Worm (Caenorhabditis elegans) whole organism, L4 larva: ENCODE data around the gene srj-33.

Source experiments
- D1046.2 ChIP-seq: fragments of 200-800 bp; sonication (Bioruptor generic); IDR thresholded peaks from 2 replicates; pipeline ENCODE4 v1.3.6; 2022; ENCODE audit warnings: missing genetic modification characterization, missing compliant biosample characterization
- R02D3.7 ChIP-seq: fragments of 150-350 bp; sonication (generic microtip); optimal IDR thresholded peaks from 3 replicates; lab custom pipeline; 2014; ENCODE audit warnings: missing biosample characterization, missing genetic modification characterization
- Y48G9A.11 ChIP-seq: fragments of 200-800 bp; sonication (Bioruptor generic); IDR thresholded peaks from 2 replicates; pipeline ENCODE4 v1.3.6; 2022; ENCODE audit warnings: missing genetic modification reagents, missing genetic modification characterization, missing compliant biosample characterization
- Y75B8A.6 ChIP-seq: fragments of 200-800 bp; sonication (Bioruptor generic); IDR thresholded peaks from 2 replicates; pipeline ENCODE4 v1.3.6; 2022; ENCODE audit warnings: missing genetic modification reagents, missing genetic modification characterization, missing compliant biosample characterization
- ZK546.5 ChIP-seq, 2 experiments: sonication (generic microtip); optimal IDR thresholded peaks; 2 replicates each; lab custom pipeline; 2017; ENCODE audit warnings: missing biosample characterization in 2 of 2, missing genetic modification characterization in 2 of 2
- arid-1 ChIP-seq: fragments of 200-800 bp; sonication (Bioruptor generic); conservative IDR thresholded peaks from 2 replicates; pipeline ENCODE4 v1.3.6; 2022; ENCODE audit warnings: missing genetic modification reagents, missing genetic modification characterization, missing compliant biosample characterization
- ceh-32 ChIP-seq: sonication (generic microtip); optimal IDR thresholded peaks from 2 replicates; lab custom pipeline; 2016; ENCODE audit warnings: mild to moderate bottlenecking, missing genetic modification characterization, missing compliant biosample characterization; ENCODE audit not compliant: poor library complexity
- ceh-44 ChIP-seq: fragments of 200-800 bp; sonication (Bioruptor generic); IDR thresholded peaks from 2 replicates; pipeline ENCODE4 v1.3.6; 2022; ENCODE audit warnings: missing genetic modification reagents, missing genetic modification characterization, missing compliant biosample characterization
- ceh-62 ChIP-seq: sonication (generic microtip); optimal IDR thresholded peaks from 2 replicates; lab custom pipeline; 2017; ENCODE audit warnings: missing biosample characterization, missing genetic modification characterization
- daf-12 ChIP-seq: fragments of 150-350 bp; optimal IDR thresholded peaks from 2 replicates; lab custom pipeline; 2014; ENCODE audit warnings: missing biosample characterization, missing genetic modification reagents, missing genetic modification characterization
- daf-19 ChIP-seq: fragments of 200-800 bp; sonication (Bioruptor generic); conservative IDR thresholded peaks from 2 replicates; pipeline ENCODE4 v1.3.6; 2022; ENCODE audit warnings: missing genetic modification characterization, missing compliant biosample characterization
- egl-27 ChIP-seq: sonication (generic microtip); optimal IDR thresholded peaks from 3 replicates; lab custom pipeline; 2017; ENCODE audit warnings: missing biosample characterization, missing genetic modification reagents, missing genetic modification characterization
- egl-43 ChIP-seq: fragments of 200-800 bp; sonication (Bioruptor generic); IDR thresholded peaks from 2 replicates; pipeline ENCODE4 v1.3.6; 2022; ENCODE audit warnings: missing genetic modification reagents, missing genetic modification characterization, missing compliant biosample characterization
- gei-8 ChIP-seq: fragments of 200-800 bp; sonication (Bioruptor generic); optimal IDR thresholded peaks from 2 replicates; lab custom pipeline; 2018; ENCODE audit warnings: mild to moderate bottlenecking, missing genetic modification characterization, missing compliant biosample characterization
- hif-1 ChIP-seq, 2 experiments: sonication (generic microtip); optimal IDR thresholded peaks; 2 replicates each; lab custom pipeline; 2016 to 2017; ENCODE audit warnings: missing compliant biosample characterization in 2 of 2, missing genetic modification characterization in 2 of 2, missing genetic modification reagents in 2 of 2, missing genotype in 2 of 2, mild to moderate bottlenecking in 1 of 2
- hmg-1.1 ChIP-seq: fragments of 200-800 bp; sonication (Bioruptor generic); IDR thresholded peaks from 2 replicates; pipeline ENCODE4 v1.3.6; 2022; ENCODE audit warnings: missing genetic modification reagents, missing genetic modification characterization, missing compliant biosample characterization
- lin-38 ChIP-seq: fragments of 200-800 bp; sonication (Bioruptor generic); IDR thresholded peaks from 2 replicates; pipeline ENCODE4 v1.3.6; 2022; ENCODE audit warnings: missing genetic modification reagents, missing genetic modification characterization, missing compliant biosample characterization
- lin-39 ChIP-seq: fragments of 150-350 bp; optimal IDR thresholded peaks from 2 replicates; lab custom pipeline; 2014; ENCODE audit warnings: missing biosample characterization, missing genetic modification reagents, missing genetic modification characterization
- mdl-1 ChIP-seq, 2 experiments: fragments of 150-350 bp in 1 of 2; sonication (generic microtip) in 1 of 2; optimal IDR thresholded peaks; 2 replicates each; lab custom pipeline; 2014 to 2017; ENCODE audit warnings: missing biosample characterization in 2 of 2, missing genetic modification characterization in 2 of 2
- mep-1 ChIP-seq: fragments of 150-350 bp; sonication (generic microtip); optimal IDR thresholded peaks from 3 replicates; lab custom pipeline; 2014; ENCODE audit warnings: missing biosample characterization, missing genetic modification characterization
- mxl-2 ChIP-seq: fragments of 200-800 bp; sonication (Bioruptor generic); conservative IDR thresholded peaks from 2 replicates; pipeline ENCODE4 v1.3.6; 2022; ENCODE audit warnings: missing genetic modification reagents, missing genetic modification characterization, missing compliant biosample characterization
- nhr-10 ChIP-seq: fragments of 150-350 bp; optimal IDR thresholded peaks from 2 replicates; lab custom pipeline; 2014; ENCODE audit warnings: missing biosample characterization, missing genetic modification characterization
- nhr-102 ChIP-seq: sonication (generic microtip); optimal IDR thresholded peaks from 2 replicates; lab custom pipeline; 2016; ENCODE audit warnings: mild to moderate bottlenecking, missing genetic modification characterization, moderate library complexity, missing compliant biosample characterization
- nhr-237 ChIP-seq: sonication (generic microtip); optimal IDR thresholded peaks from 2 replicates; lab custom pipeline; 2017; ENCODE audit warnings: missing biosample characterization, missing genetic modification characterization
- nhr-41 ChIP-seq: fragments of 200-800 bp; sonication (Bioruptor generic); IDR thresholded peaks from 2 replicates; pipeline ENCODE4 v1.3.6; 2022; ENCODE audit warnings: missing genetic modification reagents, missing genetic modification characterization, missing compliant biosample characterization
- nhr-42 ChIP-seq: fragments of 200-800 bp; sonication (Bioruptor generic); IDR thresholded peaks from 2 replicates; pipeline ENCODE4 v1.3.6; 2022; ENCODE audit warnings: missing genetic modification characterization, missing compliant biosample characterization
- pha-4 ChIP-seq, 2 experiments: fragments of 150-350 bp in 1 of 2; fragments of 200-800 bp in 1 of 2; sonication (Bioruptor generic) in 1 of 2; IDR thresholded peaks in 1 of 2; optimal IDR thresholded peaks in 1 of 2; 2 replicates each; pipeline versions ENCODE4 v1.3.6 to Lab custom; 2014 to 2022; ENCODE audit warnings: missing genetic modification characterization in 2 of 2, missing genetic modification reagents in 2 of 2, missing biosample characterization in 1 of 2, missing compliant biosample characterization in 1 of 2
- php-3 ChIP-seq: fragments of 200-800 bp; sonication (Bioruptor generic); IDR thresholded peaks from 2 replicates; pipeline ENCODE4 v1.3.6; 2022; ENCODE audit warnings: missing genetic modification reagents, missing genetic modification characterization, missing compliant biosample characterization
- rbr-2 ChIP-seq: sonication (generic microtip); optimal IDR thresholded peaks from 2 replicates; lab custom pipeline; 2016; ENCODE audit warnings: missing genotype, missing genetic modification characterization, missing compliant biosample characterization
- saeg-2 ChIP-seq: fragments of 200-800 bp; sonication (Bioruptor generic); IDR thresholded peaks from 2 replicates; pipeline ENCODE4 v1.3.6; 2022; ENCODE audit warnings: missing genetic modification reagents, missing genetic modification characterization, missing compliant biosample characterization
- sdz-12 ChIP-seq: fragments of 200-800 bp; sonication (Bioruptor generic); optimal IDR thresholded peaks from 2 replicates; lab custom pipeline; 2018; ENCODE audit warnings: mild to moderate bottlenecking, missing genetic modification characterization, missing compliant biosample characterization
- set-16 ChIP-seq: fragments of 200-800 bp; sonication (Bioruptor generic); IDR thresholded peaks from 2 replicates; pipeline ENCODE4 v1.3.6; 2022; ENCODE audit warnings: missing genetic modification reagents, missing genetic modification characterization, missing compliant biosample characterization
- snpc-4 ChIP-seq: fragments of 150-350 bp; optimal IDR thresholded peaks from 2 replicates; lab custom pipeline; 2014; ENCODE audit warnings: missing biosample characterization, missing genetic modification characterization
- spr-1 ChIP-seq: sonication (generic microtip); optimal IDR thresholded peaks from 2 replicates; lab custom pipeline; 2016; ENCODE audit warnings: mild to moderate bottlenecking, missing genetic modification characterization, missing compliant biosample characterization
- tra-1 ChIP-seq: fragments of 200-800 bp; sonication (Bioruptor generic); IDR thresholded peaks from 2 replicates; pipeline ENCODE4 v1.3.6; 2022; ENCODE audit warnings: missing genetic modification reagents, missing genetic modification characterization, missing compliant biosample characterization
- unc-130 ChIP-seq: sonication (generic microtip); optimal IDR thresholded peaks from 2 replicates; lab custom pipeline; 2016; ENCODE audit warnings: missing genetic modification reagents, missing genetic modification characterization, missing compliant biosample characterization
- vab-7 ChIP-seq: fragments of 200-800 bp; sonication (Bioruptor generic); IDR thresholded peaks from 2 replicates; pipeline ENCODE4 v1.3.6; 2022; ENCODE audit warnings: missing genetic modification reagents, missing genetic modification characterization, missing compliant biosample characterization
- zag-1 ChIP-seq: fragments of 150-350 bp; optimal IDR thresholded peaks from 2 replicates; lab custom pipeline; 2014; ENCODE audit warnings: missing biosample characterization, missing genetic modification characterization
- zfp-2 ChIP-seq: sonication (generic microtip); optimal IDR thresholded peaks from 2 replicates; lab custom pipeline; 2016; ENCODE audit warnings: mild to moderate bottlenecking, missing genetic modification characterization, missing compliant biosample characterization
- ztf-7 ChIP-seq: fragments of 150-350 bp; optimal IDR thresholded peaks from 2 replicates; lab custom pipeline; 2014; ENCODE audit warnings: missing biosample characterization, missing genetic modification characterization

The srj-33 gene

ce11 chrV:9978425-9978824 is 41.1 kb upstream of the srj-33 start (continued):
- TF ChIP-seq rbr-2 (tag; lab: Kevin White, UChicago) (peak; percentile 65), hmg-1.1 (0 out of 2 replicates have a peak, but pooled peaks have one; percentile 15), mep-1 (tag; lab: Kevin White, UChicago) (peak; percentile 20), ceh-44 (no peak), lin-38 (peak; percentile 52), tra-1 (GFP tag; lab: Robert Waterston, UW) (no peak), ZK546.5 (tag; optimal IDR thresholded peaks at IDR 0.05; lab: Kevin White, UChicago) (no peak), gei-8 (GFP tag; lab: Kevin White, UChicago) (no peak), nhr-42 (no peak), vab-7 (no peak), php-3 (GFP tag; lab: Robert Waterston, UW) (no peak), egl-43 (GFP tag; lab: Robert Waterston, UW) (peak; percentile 65; the same call in 1 of the 2 replicates), spr-1 (tag; lab: Kevin White, UChicago) (no peak), nhr-10 (tag; lab: Kevin White, UChicago) (no peak), pha-4 (GFP tag; IDR thresholded peaks at IDR 0.05; lab: Robert Waterston, UW) (0 out of 2 replicates have a peak, but pooled peaks have one; percentile 21), pha-4 (tag; optimal IDR thresholded peaks at IDR 0.05; lab: Kevin White, UChicago) (no peak), arid-1 (GFP tag; lab: Robert Waterston, UW) (0 out of 2 replicates have a peak, but pooled peaks have one; percentile 25), snpc-4 (no peak), Y48G9A.11 (GFP tag; lab: Robert Waterston, UW) (0 out of 2 replicates have a peak, but pooled peaks have one; percentile 11), nhr-102 (no peak)

- no peak for TF ChIP-seq Y48G9A.11 (GFP tag; lab: Robert Waterston, UW)
- TF ChIP-seq pha-4 (GFP tag; IDR thresholded peaks at IDR 0.05; lab: Robert Waterston, UW): no peak
- TF ChIP-seq pha-4 (tag; optimal IDR thresholded peaks at IDR 0.05; lab: Kevin White, UChicago): no peak
- no peak for TF ChIP-seq ceh-44
- TF ChIP-seq R02D3.7 (tag; lab: Kevin White, UChicago): no peak
- no peak for TF ChIP-seq set-16 (GFP tag; lab: Robert Waterston, UW)
- TF ChIP-seq nhr-237 (tag; lab: Kevin White, UChicago): no peak
- TF ChIP-seq mxl-2 (GFP tag; lab: Robert Waterston, UW): no peak
- no peak for TF ChIP-seq mdl-1 (tag; optimal IDR thresholded peaks at IDR 0.05; lab: Kevin White, UChicago)
- no peak for TF ChIP-seq daf-19 (GFP tag; lab: Robert Waterston, UW)
- TF ChIP-seq ceh-62 (tag; lab: Kevin White, UChicago): no peak
- TF ChIP-seq D1046.2 (GFP tag; lab: Robert Waterston, UW): no peak
- no peak for TF ChIP-seq lin-39 (tag; lab: Kevin White, UChicago)
- no peak for TF ChIP-seq nhr-41 (GFP tag; lab: Robert Waterston, UW)
- TF ChIP-seq, all 104 proteins: peak for 0
Observed at ce11 chrV:9977211-9977610, 39.9 kb upstream of the srj-33 start.

- TF ChIP-seq sdz-12 (GFP tag; lab: Kevin White, UChicago) (no peak), saeg-2 (GFP tag; lab: Robert Waterston, UW) (no peak), hif-1 (tag; optimal IDR thresholded peaks at IDR 0.05; lab: Kevin White, UChicago) (no peak), zag-1 (tag; lab: Kevin White, UChicago) (no peak), Y75B8A.6 (GFP tag; lab: Robert Waterston, UW) (no peak), php-3 (GFP tag; lab: Robert Waterston, UW) (no peak), ceh-32 (no peak), unc-130 (GFP tag; lab: Kevin White, UChicago) (no peak), egl-27 (tag; lab: Kevin White, UChicago) (no peak), zfp-2 (tag; lab: Kevin White, UChicago) (no peak), daf-12 (tag; lab: Kevin White, UChicago) (no peak), ztf-7 (tag; lab: Kevin White, UChicago) (no peak), spr-1 (tag; lab: Kevin White, UChicago) (no peak)
Observed at ce11 chrV:9976138-9976537, 38.8 kb upstream of the srj-33 start, which contains the start of gene unc-41. Gene unc-41, minus strand, starts transcription at chrV:9976238.
